Worm (Caenorhabditis elegans): ENCODE measurements around the gene F49C12.2.

DNA sequence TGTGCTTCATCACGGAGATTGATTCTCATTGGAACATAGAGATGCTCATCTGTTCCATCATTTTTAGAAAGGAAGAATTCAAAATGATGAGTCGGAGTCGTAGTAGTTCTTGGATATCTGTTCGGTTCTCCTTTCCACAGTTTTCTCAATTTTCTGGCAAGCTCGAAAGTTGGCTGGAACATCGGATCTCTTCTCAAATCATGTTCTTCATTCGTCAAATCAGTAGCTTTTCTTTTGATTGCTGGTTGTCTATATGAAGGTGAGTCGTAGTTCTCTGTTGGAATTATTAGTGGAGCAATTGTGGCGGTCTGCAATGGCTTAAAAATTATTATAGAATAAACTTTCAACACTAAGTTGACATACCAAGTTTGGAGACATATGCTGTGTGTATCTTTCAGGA, 36.8 kb downstream of the F49C12.2 start:
- no peak for TF ChIP-seq flt-1 (GFP tag; IDR thresholded peaks at IDR 0.05)
- no peak for TF ChIP-seq F13C5.2 (tag; optimal IDR thresholded peaks at IDR 0.05)
- TF ChIP-seq hmbx-1 (tag; optimal IDR thresholded peaks at IDR 0.05) = no peak
- no peak for TF ChIP-seq ceh-13 (GFP tag; optimal IDR thresholded peaks at IDR 0.05)
- TF ChIP-seq hnd-1 (tag; optimal IDR thresholded peaks at IDR 0.05) = no peak
- no peak for TF ChIP-seq tra-4 (tag; optimal IDR thresholded peaks at IDR 0.05)
- TF ChIP-seq ama-1 (optimal IDR thresholded peaks at IDR 0.05) = no peak
